Worm (Caenorhabditis elegans): ENCODE data around the gene pks-1.

pks-1 gene

ce11 chrX:5475164-5475576 is 61.6 kb downstream of the pks-1 start:
- peak; percentile 81 for TF ChIP-seq nhr-71 (tag; optimal IDR thresholded peaks at IDR 0.05)
- peak; percentile 65 for TF ChIP-seq C16A3.4 (tag; optimal IDR thresholded peaks at IDR 0.05)
- TF ChIP-seq lir-3 (tag; optimal IDR thresholded peaks at IDR 0.05; ENCODE audit: poor library complexity), result no peak
- no peak for TF ChIP-seq fkh-10 (GFP tag; optimal IDR thresholded peaks at IDR 0.05)
- TF ChIP-seq ces-1 (GFP tag; optimal IDR thresholded peaks at IDR 0.05), result no peak
- TF ChIP-seq pag-3 (tag; optimal IDR thresholded peaks at IDR 0.05; ENCODE audit: borderline replicate concordance, insufficient read depth), result no peak
- TF ChIP-seq rnt-1 (tag; optimal IDR thresholded peaks at IDR 0.05), result peak; percentile 72
- peak; percentile 87 for TF ChIP-seq snu-23 (GFP tag; optimal IDR thresholded peaks at IDR 0.05)
- no peak for TF ChIP-seq unc-30 (tag; optimal IDR thresholded peaks at IDR 0.05)
- TF ChIP-seq hpl-2 (GFP tag; optimal IDR thresholded peaks at IDR 0.05), result no peak
- TF ChIP-seq efl-3 (GFP tag; optimal IDR thresholded peaks at IDR 0.05), result no peak
- peak; percentile 62 for TF ChIP-seq nhr-76 (tag; optimal IDR thresholded peaks at IDR 0.05)
- peak; percentile 85 for TF ChIP-seq nhr-77 (tag; optimal IDR thresholded peaks at IDR 0.05)
- TF ChIP-seq fkh-4 (tag; optimal IDR thresholded peaks at IDR 0.05; ENCODE audit: borderline replicate concordance), result no peak
- TF ChIP-seq sox-4 (tag; optimal IDR thresholded peaks at IDR 0.05), result no peak
- no peak for TF ChIP-seq ets-5 (GFP tag; IDR thresholded peaks at IDR 0.05)
- TF ChIP-seq fkh-8 (tag; optimal IDR thresholded peaks at IDR 0.05), result peak; percentile 59
- TF ChIP-seq unc-98 (GFP tag; IDR thresholded peaks at IDR 0.05), result no peak
- TF ChIP-seq tbx-2 (tag; optimal IDR thresholded peaks at IDR 0.05), result peak; percentile 72
- TF ChIP-seq nhr-12 (tag; optimal IDR thresholded peaks at IDR 0.05), result no peak
- TF ChIP-seq isw-1 (GFP tag; IDR thresholded peaks at IDR 0.05), result no peak
- TF ChIP-seq vab-15 (tag; optimal IDR thresholded peaks at IDR 0.05), result no peak
- 0 out of 2 replicates have a peak, but pooled peaks have one; percentile 11 for TF ChIP-seq mab-9 (GFP tag; IDR thresholded peaks at IDR 0.05)
- no peak for TF ChIP-seq zip-4 (GFP tag; optimal IDR thresholded peaks at IDR 0.05)
- no peak for TF ChIP-seq ama-1 (optimal IDR thresholded peaks at IDR 0.05)
- TF ChIP-seq nhr-47 (tag; optimal IDR thresholded peaks at IDR 0.05), result peak; percentile 50
- peak in 1 of 3 experiments; percentile 45 for TF ChIP-seq ceh-82 (tag; optimal IDR thresholded peaks at IDR 0.05)
- TF ChIP-seq lsy-2 (tag; optimal IDR thresholded peaks at IDR 0.05), result peak; percentile 35 to 72
- no peak for TF ChIP-seq pax-3 (tag; optimal IDR thresholded peaks at IDR 0.05)
- TF ChIP-seq ceh-63 (GFP tag; optimal IDR thresholded peaks at IDR 0.05), result no peak
- TF ChIP-seq unc-62 (GFP tag; optimal IDR thresholded peaks at IDR 0.05), result no peak
- TF ChIP-seq mef-2 (tag; optimal IDR thresholded peaks at IDR 0.05), result no peak
- TF ChIP-seq hlh-17 (GFP tag; optimal IDR thresholded peaks at IDR 0.05; ENCODE audit: borderline replicate concordance), result no peak
- no peak for TF ChIP-seq grh-1 (GFP tag; IDR thresholded peaks at IDR 0.05)
- no peak for TF ChIP-seq ceh-88 (GFP tag; IDR thresholded peaks at IDR 0.05)
- no peak for TF ChIP-seq nhr-28 (tag; optimal IDR thresholded peaks at IDR 0.05)
- TF ChIP-seq nhr-11 (tag; optimal IDR thresholded peaks at IDR 0.05), result no peak
- TF ChIP-seq tlp-1 (tag; optimal IDR thresholded peaks at IDR 0.05), result no peak
- no peak for TF ChIP-seq fos-1 (tag; optimal IDR thresholded peaks at IDR 0.05)
- TF ChIP-seq sptf-1 (tag; optimal IDR thresholded peaks at IDR 0.05), result no peak
- TF ChIP-seq ztf-4 (tag; optimal IDR thresholded peaks at IDR 0.05), result peak; percentile 48
- TF ChIP-seq C04F5.9 (tag; optimal IDR thresholded peaks at IDR 0.05), result no peak
- TF ChIP-seq pqm-1 (tag; optimal IDR thresholded peaks at IDR 0.05), result no peak
- peak; percentile 79 for TF ChIP-seq blmp-1 (tag; optimal IDR thresholded peaks at IDR 0.05)
- no peak for TF ChIP-seq Y116A8C.19 (tag; optimal IDR thresholded peaks at IDR 0.05; ENCODE audit: borderline replicate concordance)
- TF ChIP-seq lin-39 (tag; optimal IDR thresholded peaks at IDR 0.05), result no peak
- TF ChIP-seq ceh-90 (tag; optimal IDR thresholded peaks at IDR 0.05), result no peak
- peak; percentile 95 for TF ChIP-seq lin-14 (GFP tag; optimal IDR thresholded peaks at IDR 0.05)
- peak; percentile 41 to 69 for TF ChIP-seq lin-35 (GFP tag; optimal IDR thresholded peaks at IDR 0.05)
- TF ChIP-seq unc-86 (tag; optimal IDR thresholded peaks at IDR 0.05), result no peak
- peak in 1 of 2 experiments; percentile 82 for TF ChIP-seq mdl-1 (tag; optimal IDR thresholded peaks at IDR 0.05)
- peak; percentile 82 for TF ChIP-seq unc-130 (tag; optimal IDR thresholded peaks at IDR 0.05)
- peak; percentile 69 for TF ChIP-seq skn-1 (tag; optimal IDR thresholded peaks at IDR 0.05)
- TF ChIP-seq C34B4.2 (tag; optimal IDR thresholded peaks at IDR 0.05), result no peak

Data from whole organism, L1 larva.